Worm (Caenorhabditis elegans) whole organism, L4/young adult: ENCODE results near the gene nhr-199.

ENCODE experiments used
- W03F9.2 ChIP-seq: fragments of 150-350 bp; optimal IDR thresholded peaks from 2 replicates; lab custom pipeline; 2014; ENCODE audit warnings: missing biosample characterization, missing genetic modification characterization
- dao-5 ChIP-seq: sonication (generic microtip); optimal IDR thresholded peaks from 2 replicates; lab custom pipeline; 2016; ENCODE audit warnings: missing genotype, missing genetic modification characterization, moderate library complexity, missing compliant biosample characterization
- him-1 ChIP-seq: sonication (generic microtip); optimal IDR thresholded peaks from 2 replicates; lab custom pipeline; 2016; ENCODE audit warnings: missing genotype, missing genetic modification reagents, missing genetic modification characterization, missing compliant biosample characterization

ce11 chrV:15733568-15733967 lies 33.9 kb upstream of the nhr-199 start, which contains the start of gene T23D5.3:
- TF ChIP-seq him-1 (tag; lab: Kevin White, UChicago), result no peak
- TF ChIP-seq W03F9.2 (tag; lab: Kevin White, UChicago), result no peak
- no peak for TF ChIP-seq dao-5
